Worm (Caenorhabditis elegans): ENCODE measurements around the gene C08G9.1.

- TF ChIP-seq pqm-1 (tag; optimal IDR thresholded peaks at IDR 0.05) = no peak
- TF ChIP-seq F13H6.1 (tag; optimal IDR thresholded peaks at IDR 0.05) = no peak
- no peak for TF ChIP-seq ets-4 (tag; optimal IDR thresholded peaks at IDR 0.05)
- TF ChIP-seq fkh-10 (GFP tag; optimal IDR thresholded peaks at IDR 0.05) = no peak
- no peak for TF ChIP-seq ceh-18 (tag; optimal IDR thresholded peaks at IDR 0.05)
- no peak for TF ChIP-seq lim-6 (tag; optimal IDR thresholded peaks at IDR 0.05)
These were observed 48.2 kb downstream of the C08G9.1 start, which contains the start of gene F33D4.4 for ce11 chrIV:7706805-7707204.

Measured in whole organism, late embryonic.